Worm (Caenorhabditis elegans): Measurements from ENCODE around the gene ZK470.4.

ce11 chrX:4157896-4158295 lies 18.3 kb upstream of the ZK470.4 start:
- TF ChIP-seq B0310.2 (tag; optimal IDR thresholded peaks at IDR 0.05), result no peak
- no peak for TF ChIP-seq pes-1 (GFP tag; IDR thresholded peaks at IDR 0.05)
- TF ChIP-seq F13C5.2 (tag; optimal IDR thresholded peaks at IDR 0.05), result peak; percentile 14
- TF ChIP-seq ama-1 (optimal IDR thresholded peaks at IDR 0.05), result no peak
- no peak for TF ChIP-seq flt-1 (GFP tag; IDR thresholded peaks at IDR 0.05)
- TF ChIP-seq sea-1 (GFP tag; conservative IDR thresholded peaks at IDR 0.05), result no peak
